Fruit fly (Drosophila melanogaster) whole organism, prepupa: ENCODE measurements around the gene CG6481.

ENCODE experiments used
- Blimp-1 ChIP-seq: fragments of 200-800 bp; sonication (Bioruptor generic); optimal IDR thresholded peaks from 3 replicates; lab custom pipeline; 2017; ENCODE audit warnings: missing biosample characterization, missing genetic modification characterization, mild to moderate bottlenecking, moderate library complexity, missing genetic modification reagents
- CG10631 ChIP-seq: fragments of 200-800 bp; sonication (Bioruptor generic); optimal IDR thresholded peaks from 2 replicates; lab custom pipeline; 2016; ENCODE audit warnings: missing biosample characterization, missing genetic modification characterization
- CG11294 ChIP-seq: fragments of 200-800 bp; sonication (Bioruptor generic); IDR thresholded peaks from 2 replicates; pipeline ENCODE4 v1.3.6; 2022; ENCODE audit warnings: missing biosample characterization, missing genetic modification characterization
- CG15336 ChIP-seq: fragments of 200-800 bp; sonication (Bioruptor generic); IDR thresholded peaks from 2 replicates; pipeline ENCODE4 v1.3.6; 2022; ENCODE audit warnings: missing biosample characterization, missing genetic modification characterization
- CG16779 ChIP-seq: fragments of 200-800 bp; sonication (Bioruptor generic); optimal IDR thresholded peaks from 3 replicates; lab custom pipeline; 2017; ENCODE audit warnings: missing biosample characterization, mild to moderate bottlenecking, missing genetic modification characterization
- CG31627 ChIP-seq: fragments of 200-800 bp; sonication (Bioruptor generic); optimal IDR thresholded peaks from 3 replicates; lab custom pipeline; 2016; ENCODE audit warnings: missing biosample characterization, missing genetic modification characterization
- CG32006 ChIP-seq: fragments of 200-800 bp; sonication (Bioruptor generic); optimal IDR thresholded peaks from 3 replicates; lab custom pipeline; 2017; ENCODE audit warnings: missing biosample characterization, mild to moderate bottlenecking, missing genetic modification characterization
- CG3919 ChIP-seq: fragments of 200-800 bp; sonication (Bioruptor generic); optimal IDR thresholded peaks from 3 replicates; lab custom pipeline; 2016; ENCODE audit warnings: missing biosample characterization, missing genetic modification characterization
- CG6163 ChIP-seq: fragments of 200-800 bp; sonication (Bioruptor generic); IDR thresholded peaks from 3 replicates; pipeline ENCODE4 v1.3.6; 2022; ENCODE audit warnings: missing biosample characterization, missing genetic modification characterization
- CG6276 ChIP-seq: fragments of 200-800 bp; sonication (Bioruptor generic); optimal IDR thresholded peaks from 2 replicates; lab custom pipeline; 2017; ENCODE audit warnings: missing biosample characterization, mild to moderate bottlenecking, missing genetic modification characterization
- CG6792 ChIP-seq: fragments of 200-800 bp; sonication (Bioruptor generic); optimal IDR thresholded peaks from 3 replicates; lab custom pipeline; 2016; ENCODE audit warnings: missing biosample characterization, missing genetic modification characterization
- CG6854 ChIP-seq: fragments of 200-800 bp; sonication (Bioruptor generic); optimal IDR thresholded peaks from 2 replicates; lab custom pipeline; 2017; ENCODE audit warnings: missing biosample characterization, mild to moderate bottlenecking, missing genetic modification characterization
- CG8119 ChIP-seq: fragments of 200-800 bp; sonication (Bioruptor generic); IDR thresholded peaks from 3 replicates; pipeline ENCODE4 v1.3.6; 2022; ENCODE audit warnings: missing biosample characterization, missing genetic modification characterization
- CG9139 ChIP-seq: fragments of 200-800 bp; sonication (Bioruptor generic); optimal IDR thresholded peaks from 3 replicates; lab custom pipeline; 2017; ENCODE audit warnings: missing biosample characterization, mild to moderate bottlenecking, missing genetic modification characterization
- Eip75B ChIP-seq: fragments of 200-800 bp; sonication (Bioruptor generic); optimal IDR thresholded peaks from 3 replicates; lab custom pipeline; 2016; ENCODE audit warnings: missing biosample characterization, missing genetic modification characterization
- Eip78C ChIP-seq: fragments of 200-800 bp; sonication (Bioruptor generic); peaks from one replicate; lab custom pipeline; 2016; ENCODE audit warnings: missing biosample characterization, missing genetic modification characterization
- Ets21C ChIP-seq: fragments of 200-800 bp; sonication (Bioruptor generic); optimal IDR thresholded peaks from 3 replicates; lab custom pipeline; 2016; ENCODE audit warnings: missing biosample characterization, missing genetic modification characterization
- Ets96B ChIP-seq: fragments of 200-800 bp; optimal IDR thresholded peaks from 2 replicates; lab custom pipeline; 2019; ENCODE audit warnings: missing biosample characterization, mild to moderate bottlenecking, missing genetic modification characterization, moderate library complexity
- Gug ChIP-seq: fragments of 200-800 bp; sonication (Bioruptor generic); IDR thresholded peaks from 2 replicates; pipeline ENCODE4 v1.3.6; 2022; ENCODE audit warnings: missing biosample characterization, missing genetic modification characterization
- Hr39 ChIP-seq: fragments of 200-800 bp; sonication (Bioruptor generic); optimal IDR thresholded peaks from 2 replicates; lab custom pipeline; 2016; ENCODE audit warnings: missing biosample characterization, missing genetic modification characterization
- Hr4 ChIP-seq: fragments of 200-800 bp; sonication (Bioruptor generic); optimal IDR thresholded peaks from 3 replicates; lab custom pipeline; 2016; ENCODE audit warnings: missing biosample characterization, missing genetic modification characterization
- Lpt ChIP-seq: fragments of 200-800 bp; sonication (Bioruptor generic); optimal IDR thresholded peaks from 3 replicates; lab custom pipeline; 2016; ENCODE audit warnings: missing biosample characterization, missing genetic modification characterization
- OdsH ChIP-seq: fragments of 200-800 bp; sonication (Bioruptor generic); optimal IDR thresholded peaks from 3 replicates; lab custom pipeline; 2016; ENCODE audit warnings: missing biosample characterization, missing genetic modification characterization
- Sox102F ChIP-seq: fragments of 200-800 bp; sonication (Bioruptor generic); optimal IDR thresholded peaks from 2 replicates; lab custom pipeline; 2016; ENCODE audit warnings: missing biosample characterization, mild to moderate bottlenecking, missing genetic modification characterization
- Sox14 ChIP-seq: fragments of 200-800 bp; sonication (Bioruptor generic); optimal IDR thresholded peaks from 3 replicates; lab custom pipeline; 2016; ENCODE audit warnings: missing biosample characterization, missing genetic modification characterization
- Sox15 ChIP-seq: fragments of 200-800 bp; sonication (Bioruptor generic); optimal IDR thresholded peaks from 3 replicates; lab custom pipeline; 2016; ENCODE audit warnings: missing biosample characterization, missing genetic modification characterization
- achi ChIP-seq: fragments of 200-800 bp; sonication (Bioruptor generic); optimal IDR thresholded peaks from 3 replicates; lab custom pipeline; 2016; ENCODE audit warnings: missing biosample characterization, missing genetic modification characterization
- acj6 ChIP-seq: fragments of 200-800 bp; sonication (Bioruptor generic); optimal IDR thresholded peaks from 3 replicates; lab custom pipeline; 2016; ENCODE audit warnings: missing biosample characterization, missing genetic modification characterization
- dac ChIP-seq: fragments of 200-800 bp; sonication (Bioruptor generic); optimal IDR thresholded peaks from 2 replicates; lab custom pipeline; 2017; ENCODE audit warnings: missing biosample characterization, mild to moderate bottlenecking, missing genetic modification characterization
- dsx ChIP-seq: fragments of 200-800 bp; optimal IDR thresholded peaks from 3 replicates; lab custom pipeline; 2019; ENCODE audit warnings: missing biosample characterization, mild to moderate bottlenecking, missing genetic modification characterization, moderate library complexity; ENCODE audit not compliant: poor library complexity, severe bottlenecking
- eg ChIP-seq: fragments of 200-800 bp; sonication (Bioruptor generic); IDR thresholded peaks from 3 replicates; pipeline ENCODE4 v1.3.6; 2022; ENCODE audit warnings: missing biosample characterization, missing genetic modification characterization
- esn ChIP-seq: fragments of 200-800 bp; sonication (Bioruptor generic); optimal IDR thresholded peaks from 2 replicates; lab custom pipeline; 2016; ENCODE audit warnings: missing biosample characterization, mild to moderate bottlenecking, missing genetic modification characterization, moderate library complexity
- fd59A ChIP-seq: fragments of 200-800 bp; sonication (Bioruptor generic); optimal IDR thresholded peaks from 2 replicates; lab custom pipeline; 2017; ENCODE audit warnings: missing biosample characterization, mild to moderate bottlenecking, missing genetic modification characterization, missing genetic modification reagents
- fkh ChIP-seq: fragments of 200-800 bp; sonication (Bioruptor generic); optimal IDR thresholded peaks from 3 replicates; lab custom pipeline; 2017; ENCODE audit warnings: missing biosample characterization, mild to moderate bottlenecking, missing genetic modification characterization, moderate library complexity
- lz ChIP-seq: fragments of 200-800 bp; sonication (Bioruptor generic); optimal IDR thresholded peaks from 3 replicates; lab custom pipeline; 2016; ENCODE audit warnings: missing biosample characterization, missing genetic modification characterization
- net ChIP-seq: fragments of 200-800 bp; sonication (Bioruptor generic); optimal IDR thresholded peaks from 3 replicates; lab custom pipeline; 2016; ENCODE audit warnings: missing biosample characterization, missing genetic modification characterization
- salr ChIP-seq, 2 experiments: fragments of 200-800 bp; sonication (Bioruptor generic); optimal IDR thresholded peaks; 3 replicates each; lab custom pipeline; 2016 to 2018; ENCODE audit warnings: missing biosample characterization in 2 of 2, missing genetic modification characterization in 2 of 2, mild to moderate bottlenecking in 1 of 2
- spab ChIP-seq: fragments of 200-800 bp; sonication (Bioruptor generic); optimal IDR thresholded peaks from 2 replicates; lab custom pipeline; 2017; ENCODE audit warnings: missing biosample characterization, mild to moderate bottlenecking, missing genetic modification characterization, missing genetic modification reagents
- ss ChIP-seq, 2 experiments: fragments of 200-800 bp; sonication (Bioruptor generic); optimal IDR thresholded peaks; 2 replicates in 1 of 2; 3 replicates in 1 of 2; lab custom pipeline; 2017 to 2018; ENCODE audit warnings: mild to moderate bottlenecking in 2 of 2, missing biosample characterization in 2 of 2, missing genetic modification characterization in 2 of 2, moderate library complexity in 1 of 2
- topi ChIP-seq: fragments of 200-800 bp; sonication (Bioruptor generic); optimal IDR thresholded peaks from 3 replicates; lab custom pipeline; 2016; ENCODE audit warnings: missing biosample characterization, missing genetic modification characterization

The CG6481 gene

DNA sequence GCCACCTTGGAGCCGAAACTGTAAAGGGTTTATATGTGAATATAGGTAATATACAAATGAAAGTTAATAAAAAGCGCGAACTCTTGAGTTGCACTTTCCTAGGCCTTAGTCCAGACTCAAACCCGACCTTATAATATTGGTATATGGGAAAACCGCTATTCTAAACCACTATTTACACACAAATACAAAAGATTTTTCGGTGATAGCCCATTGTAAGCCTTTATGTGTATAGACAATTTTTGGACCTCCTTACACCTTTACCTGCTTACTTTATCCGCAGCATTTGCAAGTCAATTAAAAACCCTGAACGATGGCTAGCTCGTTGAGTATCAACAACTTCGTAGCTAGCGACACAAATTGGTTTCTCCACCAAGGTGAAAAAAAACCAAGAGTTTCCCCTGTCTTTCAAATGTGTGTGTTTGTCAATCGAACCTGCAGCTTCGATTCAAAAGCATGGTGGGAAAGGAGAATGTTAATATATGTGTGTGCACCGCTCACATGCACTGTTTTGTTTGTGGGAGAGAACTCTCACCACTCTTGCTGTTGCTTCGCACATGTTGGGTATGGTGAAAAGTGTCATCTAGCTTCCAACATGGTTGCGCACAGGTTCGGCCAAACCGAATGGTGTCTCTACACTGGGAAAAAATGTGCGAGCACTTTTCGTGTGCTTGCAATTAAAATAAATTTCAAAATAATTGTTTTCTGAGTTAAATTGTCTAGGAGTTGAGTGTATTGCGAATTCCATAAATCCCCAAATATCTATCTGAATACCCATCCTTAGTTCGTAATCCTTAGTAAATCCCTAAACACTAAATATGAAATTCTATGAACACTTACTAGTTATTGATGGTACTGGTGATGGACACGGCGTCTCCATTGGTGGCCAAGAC is 15.4 kb downstream of the CG6481 start (continued):
- TF ChIP-seq fd59A (GFP tag; lab: Kevin White, UChicago) (peak; percentile 41), Hr4 (GFP tag; lab: Kevin White, UChicago) (peak; percentile 67), OdsH (peak; percentile 71), dac (GFP tag; lab: Kevin White, UChicago) (peak; percentile 66), ss (GFP tag; optimal IDR thresholded peaks at IDR 0.05; lab: Kevin White, UChicago) (peak in 1 of 2 experiments; percentile 1), CG6792 (peak; percentile 61), CG31627 (GFP tag; lab: Kevin White, UChicago) (peak; percentile 55), Sox102F (GFP tag; lab: Kevin White, UChicago) (peak; percentile 69), dsx (GFP tag; lab: Kevin White, UChicago) (peak; percentile 47), CG15336 (GFP tag; lab: Robert Waterston, UW) (peak; percentile 90), CG6163 (GFP tag; lab: Robert Waterston, UW) (peak; percentile 91), Gug (GFP tag; lab: Robert Waterston, UW) (peak; percentile 79), Sox15 (GFP tag; lab: Kevin White, UChicago) (peak; percentile 22), net (GFP tag; lab: Kevin White, UChicago) (peak; percentile 82), eg (GFP tag; lab: Robert Waterston, UW) (peak; percentile 90), Ets96B (tag; lab: Kevin White, UChicago) (peak; percentile 57), esn (GFP tag; lab: Kevin White, UChicago) (peak; percentile 72), Blimp-1 (no peak), CG9139 (GFP tag; lab: Kevin White, UChicago) (no peak), acj6 (GFP tag; lab: Kevin White, UChicago) (peak; percentile 65), CG32006 (GFP tag; lab: Kevin White, UChicago) (peak; percentile 70), CG10631 (GFP tag; lab: Kevin White, UChicago) (peak; percentile 72), spab (peak; percentile 52), Hr39 (GFP tag; lab: Kevin White, UChicago) (peak; percentile 59), Lpt (GFP tag; lab: Kevin White, UChicago) (peak; percentile 27), Eip75B (GFP tag; lab: Kevin White, UChicago) (peak; percentile 70), CG6276 (peak; percentile 80), Ets21C (peak; percentile 42), salr (GFP tag; optimal IDR thresholded peaks at IDR 0.05; lab: Kevin White, UChicago) (peak; percentile 3 to 60), topi (peak; percentile 80), CG16779 (peak; percentile 45), fkh (GFP tag; lab: Kevin White, UChicago) (peak; percentile 31), lz (GFP tag; lab: Kevin White, UChicago) (peak; percentile 71), CG3919 (GFP tag; lab: Kevin White, UChicago) (peak; percentile 82), CG11294 (GFP tag; lab: Robert Waterston, UW) (peak; percentile 56; the same call in 1 of the 2 replicates), achi (GFP tag; lab: Kevin White, UChicago) (peak; percentile 67), CG8119 (peak; percentile 84)

DNA sequence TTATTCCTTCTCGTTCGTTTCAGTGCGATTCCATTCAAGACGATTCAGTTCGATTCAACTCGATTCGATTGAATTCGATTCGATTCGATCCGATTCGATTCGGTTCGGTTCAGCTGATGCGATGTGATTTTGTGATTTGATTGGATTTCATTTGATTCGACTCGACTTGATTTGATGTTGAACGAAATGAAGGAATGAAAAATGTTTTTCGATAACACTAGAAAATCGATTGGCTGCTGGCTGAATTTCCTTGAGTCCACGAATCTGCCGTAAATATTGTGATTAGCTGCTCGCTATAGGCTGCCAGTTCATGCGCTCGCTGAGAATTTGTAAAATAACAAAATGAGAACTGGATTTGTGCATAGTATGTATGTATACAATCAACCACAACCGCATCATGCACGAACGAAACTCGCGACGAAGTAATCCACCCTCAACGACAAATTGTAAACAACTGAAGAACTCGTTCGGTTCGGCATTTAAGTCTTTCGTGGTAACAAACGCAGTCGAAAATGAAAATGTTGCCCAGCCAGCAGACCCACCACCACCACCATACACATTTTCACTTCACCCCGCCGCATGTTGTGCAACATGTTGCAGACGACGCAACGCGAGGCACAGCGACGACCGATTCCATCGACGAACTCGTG is 17.2 kb downstream of the CG6481 start, which contains the start of gene Wnt5:
Gene Wnt5 (minus strand): TSS at position 458 of the 650 bp plus-strand sequence.
- TF ChIP-seq Eip78C: peak; percentile 57
- peak; percentile 42 for TF ChIP-seq dsx (GFP tag; lab: Kevin White, UChicago)
- TF ChIP-seq CG6854 (GFP tag; lab: Kevin White, UChicago): peak; percentile 11
- no peak for TF ChIP-seq Sox14 (GFP tag; lab: Kevin White, UChicago)
- peak; percentile 23 for TF ChIP-seq Lpt (GFP tag; lab: Kevin White, UChicago)
- TF ChIP-seq CG8119: peak; percentile 43; the same call in 1 of the 3 replicates
- TF ChIP-seq Hr39 (GFP tag; lab: Kevin White, UChicago): no peak
- TF ChIP-seq ss (GFP tag; optimal IDR thresholded peaks at IDR 0.05; lab: Kevin White, UChicago): peak in 1 of 2 experiments; percentile 51
- TF ChIP-seq, all 60 proteins: peak for 6
